ENCODE assay signal across 1 fruit fly cellular context in genomic region chr3L:21285639-21286338, dm6.
TF ChIP-seq lines count a peak whose summit lies in the region.

CG12974 (minus strand) TSS chr3L:21285962.
pzg (plus strand) TSS chr3L:21286099.

TF ChIP-seq in whole organism, embryonic, 481 proteins besides CTCF, POLR2A, EP300 and RAD21 (continued from another document):
- TF ChIP-seq dm (GFP tag; optimal IDR thresholded peaks at IDR 0.05; lab: Kevin White, UChicago) (peak; percentile 84), dysf (GFP tag; IDR thresholded peaks at IDR 0.05; lab: Robert Waterston, UW) (peak; percentile 93), dmrt11E (tag; optimal IDR thresholded peaks at IDR 0.05; lab: Kevin White, UChicago) (peak; percentile 95), slbo (GFP tag; IDR thresholded peaks at IDR 0.05; lab: Robert Waterston, UW) (peak; percentile 88), tap (tag; optimal IDR thresholded peaks at IDR 0.05; lab: Kevin White, UChicago) (no peak), CG7556 (GFP tag; optimal IDR thresholded peaks at IDR 0.05; lab: Kevin White, UChicago) (peak; percentile 61), tna (GFP tag; IDR thresholded peaks at IDR 0.05; lab: Robert Waterston, UW; ENCODE audit: partially characterized antibody) (no peak; the same call in 1 of the 2 replicates), CG15601 (tag; optimal IDR thresholded peaks at IDR 0.05; lab: Kevin White, UChicago) (peak; percentile 87), abd-A (tag; optimal IDR thresholded peaks at IDR 0.05; lab: Kevin White, UChicago) (peak; percentile 63), CG11723 (GFP tag; optimal IDR thresholded peaks at IDR 0.05; lab: Kevin White, UChicago) (peak; percentile 8), nmo (GFP tag; optimal IDR thresholded peaks at IDR 0.05; lab: Kevin White, UChicago) (peak; percentile 94), NC2β (GFP tag; optimal IDR thresholded peaks at IDR 0.05; lab: Kevin White, UChicago) (peak; percentile 80), stwl (tag; optimal IDR thresholded peaks at IDR 0.05; lab: Kevin White, UChicago) (peak; percentile 61), CG8281 (tag; optimal IDR thresholded peaks at IDR 0.05; lab: Kevin White, UChicago) (no peak), CG14667 (GFP tag; IDR thresholded peaks at IDR 0.05; lab: Robert Waterston, UW) (no peak), CG11247 (GFP tag; IDR thresholded peaks at IDR 0.05; lab: Robert Waterston, UW) (peak; percentile 73), Xrp1 (GFP tag; IDR thresholded peaks at IDR 0.05; lab: Robert Waterston, UW) (peak; percentile 86), CG32767 (GFP tag; IDR thresholded peaks at IDR 0.05; lab: Robert Waterston, UW) (peak; percentile 48; the same call in 1 of the 2 replicates), slou (GFP tag; optimal IDR thresholded peaks at IDR 0.05; lab: Kevin White, UChicago) (peak; percentile 46), mirr (GFP tag; optimal IDR thresholded peaks at IDR 0.05; lab: Kevin White, UChicago) (no peak), CG3163 (GFP tag; optimal IDR thresholded peaks at IDR 0.05; lab: Kevin White, UChicago) (peak; percentile 64), z (GFP tag; IDR thresholded peaks at IDR 0.05; lab: Robert Waterston, UW) (no peak), org-1 (GFP tag; optimal IDR thresholded peaks at IDR 0.05; lab: Kevin White, UChicago) (peak; percentile 21), dimm (GFP tag; IDR thresholded peaks at IDR 0.05; lab: Robert Waterston, UW) (peak; percentile 44; the same call in 1 of the 2 replicates), CG12104 (GFP tag; optimal IDR thresholded peaks at IDR 0.05; lab: Kevin White, UChicago) (peak; percentile 80), psq (GFP tag; optimal IDR thresholded peaks at IDR 0.05; lab: Kevin White, UChicago) (no peak), CG6175 (GFP tag; IDR thresholded peaks at IDR 0.05; lab: Robert Waterston, UW) (0 out of 3 replicates have a peak, but pooled peaks have one; percentile 6), exex (tag; optimal IDR thresholded peaks at IDR 0.05; lab: Kevin White, UChicago) (no peak), Atf-2 (GFP tag; optimal IDR thresholded peaks at IDR 0.05; lab: Kevin White, UChicago) (peak; percentile 51), CG6254 (GFP tag; optimal IDR thresholded peaks at IDR 0.05; lab: Kevin White, UChicago) (no peak), CG1233 (GFP tag; optimal IDR thresholded peaks at IDR 0.05; lab: Kevin White, UChicago) (peak; percentile 74), Dp (GFP tag; optimal IDR thresholded peaks at IDR 0.05; lab: Kevin White, UChicago) (peak; percentile 89), CG42726 (GFP tag; IDR thresholded peaks at IDR 0.05; lab: Robert Waterston, UW; ENCODE audit: partially characterized antibody) (peak; percentile 45; the same call in 1 of the 2 replicates), CG10431 (GFP tag; optimal IDR thresholded peaks at IDR 0.05; lab: Kevin White, UChicago) (peak; percentile 63), CG13775 (GFP tag; optimal IDR thresholded peaks at IDR 0.05; lab: Kevin White, UChicago) (peak; percentile 94), Scr (GFP tag; IDR thresholded peaks at IDR 0.05; lab: Robert Waterston, UW; ENCODE audit: partially characterized antibody) (peak; percentile 64), gcm (GFP tag; optimal IDR thresholded peaks at IDR 0.05; lab: Kevin White, UChicago) (no peak), cas (GFP tag; IDR thresholded peaks at IDR 0.05; lab: Robert Waterston, UW) (peak; percentile 36; the same call in 1 of the 2 replicates), CG17829 (tag; optimal IDR thresholded peaks at IDR 0.05; lab: Kevin White, UChicago) (peak; percentile 84), CG1647 (GFP tag; optimal IDR thresholded peaks at IDR 0.05; lab: Kevin White, UChicago) (peak; percentile 78), h (optimal IDR thresholded peaks at IDR 0.05; lab: Kevin White, UChicago) (no peak), CG10959 (GFP tag; IDR thresholded peaks at IDR 0.05; lab: Robert Waterston, UW) (peak; percentile 88), Hmx (GFP tag; optimal IDR thresholded peaks at IDR 0.05; lab: Kevin White, UChicago) (no peak), kah (GFP tag; optimal IDR thresholded peaks at IDR 0.05; lab: Kevin White, UChicago) (peak; percentile 38), pb (GFP tag; optimal IDR thresholded peaks at IDR 0.05; lab: Kevin White, UChicago) (peak; percentile 39), tx (GFP tag; optimal IDR thresholded peaks at IDR 0.05; lab: Kevin White, UChicago) (peak; percentile 69), CG10147 (GFP tag; optimal IDR thresholded peaks at IDR 0.05; lab: Kevin White, UChicago) (peak; percentile 81), Lpt (GFP tag; optimal IDR thresholded peaks at IDR 0.05; lab: Kevin White, UChicago) (no peak), Nf-YC (tag; optimal IDR thresholded peaks at IDR 0.05; lab: Kevin White, UChicago) (peak; percentile 74), CG7745 (tag; optimal IDR thresholded peaks at IDR 0.05; lab: Kevin White, UChicago) (no peak), CG31441 (GFP tag; IDR thresholded peaks at IDR 0.05; lab: Robert Waterston, UW) (peak; percentile 71; the same call in 1 of the 2 replicates), Atf3 (GFP tag; optimal IDR thresholded peaks at IDR 0.05; lab: Kevin White, UChicago) (peak; percentile 55), crc (GFP tag; optimal IDR thresholded peaks at IDR 0.05; lab: Kevin White, UChicago) (no peak), gem (tag; optimal IDR thresholded peaks at IDR 0.05; lab: Kevin White, UChicago) (peak; percentile 96), MTF-1 (GFP tag; optimal IDR thresholded peaks at IDR 0.05; lab: Kevin White, UChicago; ENCODE audit: borderline replicate concordance) (peak; percentile 35), CG2875 (GFP tag; optimal IDR thresholded peaks at IDR 0.05; lab: Kevin White, UChicago) (peak; percentile 49), dpn (GFP tag; optimal IDR thresholded peaks at IDR 0.05; lab: Kevin White, UChicago) (peak; percentile 34 to 65), en (GFP tag; optimal IDR thresholded peaks at IDR 0.05; lab: Kevin White, UChicago) (peak; percentile 52), pho (GFP tag; optimal IDR thresholded peaks at IDR 0.05; lab: Kevin White, UChicago) (peak; percentile 89), stc (GFP tag; IDR thresholded peaks at IDR 0.05; lab: Robert Waterston, UW) (peak; percentile 62; the same call in 1 of the 2 replicates), ato (GFP tag; IDR thresholded peaks at IDR 0.05; lab: Robert Waterston, UW; ENCODE audit: partially characterized antibody) (peak; percentile 67; the same call in 1 of the 2 replicates), Dref (GFP tag; IDR thresholded peaks at IDR 0.05; lab: Robert Waterston, UW) (peak; percentile 40), p53 (GFP tag; optimal IDR thresholded peaks at IDR 0.05; lab: Kevin White, UChicago) (no peak), Pdp1 (GFP tag; optimal IDR thresholded peaks at IDR 0.05; lab: Kevin White, UChicago) (peak; percentile 61 to 72), dati (GFP tag; IDR thresholded peaks at IDR 0.05; lab: Robert Waterston, UW) (peak; percentile 40; the same call in 1 of the 2 replicates), Dbx (GFP tag; IDR thresholded peaks at IDR 0.05; lab: Robert Waterston, UW) (peak; percentile 91), zf30C (GFP tag; optimal IDR thresholded peaks at IDR 0.05; lab: Kevin White, UChicago) (no peak), Blimp-1 (GFP tag; optimal IDR thresholded peaks at IDR 0.05; lab: Kevin White, UChicago) (peak; percentile 85), CG11093 (GFP tag; IDR thresholded peaks at IDR 0.05; lab: Robert Waterston, UW) (peak; percentile 71; the same call in 2 of the 3 replicates), ERR (GFP tag; optimal IDR thresholded peaks at IDR 0.05; lab: Kevin White, UChicago) (peak; percentile 79), croc (GFP tag; conservative IDR thresholded peaks at IDR 0.05; lab: Robert Waterston, UW) (peak; percentile 91), CG10267 (tag; optimal IDR thresholded peaks at IDR 0.05; lab: Kevin White, UChicago) (peak; percentile 76), jing (GFP tag; optimal IDR thresholded peaks at IDR 0.05; lab: Kevin White, UChicago) (peak; percentile 69), CG3726 (GFP tag; IDR thresholded peaks at IDR 0.05; lab: Robert Waterston, UW) (peak; percentile 61; the same call in 1 of the 3 replicates), gsb-n (tag; optimal IDR thresholded peaks at IDR 0.05; lab: Kevin White, UChicago) (peak; percentile 54), inv (GFP tag; IDR thresholded peaks at IDR 0.05; lab: Robert Waterston, UW; ENCODE audit: partially characterized antibody) (peak; percentile 85), CrebB (tag; optimal IDR thresholded peaks at IDR 0.05; lab: Kevin White, UChicago) (peak; percentile 44), sna (GFP tag; IDR thresholded peaks at IDR 0.05; lab: Robert Waterston, UW; ENCODE audit: partially characterized antibody) (peak; percentile 72), pan (optimal IDR thresholded peaks at IDR 0.05; lab: Kevin White, UChicago) (no peak), pan (GFP tag; optimal IDR thresholded peaks at IDR 0.05 in 1 of 2, IDR thresholded peaks at IDR 0.05 in 1 of 2) (peak in 1 of 2 experiments; percentile 79), CG7357 (GFP tag; IDR thresholded peaks at IDR 0.05; lab: Robert Waterston, UW) (peak; percentile 72; the same call in 2 of the 3 replicates), E2f1 (GFP tag; IDR thresholded peaks at IDR 0.05; lab: Robert Waterston, UW) (peak; percentile 82), sisA (GFP tag; IDR thresholded peaks at IDR 0.05; lab: Robert Waterston, UW) (peak; percentile 95), CG10209 (GFP tag; optimal IDR thresholded peaks at IDR 0.05; lab: Kevin White, UChicago) (peak; percentile 77), Dll (GFP tag; IDR thresholded peaks at IDR 0.05; lab: Robert Waterston, UW; ENCODE audit: partially characterized antibody) (peak; percentile 69; the same call in 3 of the 4 replicates), Meics (GFP tag; optimal IDR thresholded peaks at IDR 0.05; lab: Kevin White, UChicago) (peak; percentile 84), CG1603 (tag; optimal IDR thresholded peaks at IDR 0.05; lab: Kevin White, UChicago) (peak; percentile 97), Chrac-16 (GFP tag; optimal IDR thresholded peaks at IDR 0.05; lab: Kevin White, UChicago) (peak; percentile 73), bbx (GFP tag; IDR thresholded peaks at IDR 0.05; lab: Robert Waterston, UW; ENCODE audit: partially characterized antibody) (peak; percentile 60; the same call in 1 of the 2 replicates), Awh (GFP tag; IDR thresholded peaks at IDR 0.05; lab: Robert Waterston, UW) (peak; percentile 21; the same call in 1 of the 2 replicates), CG8478 (optimal IDR thresholded peaks at IDR 0.05; lab: Kevin White, UChicago) (peak; percentile 94), Ssrp (tag; optimal IDR thresholded peaks at IDR 0.05; lab: Kevin White, UChicago) (peak; percentile 90), CG10654 (GFP tag; optimal IDR thresholded peaks at IDR 0.05; lab: Kevin White, UChicago) (peak; percentile 67), caup (GFP tag; optimal IDR thresholded peaks at IDR 0.05; lab: Kevin White, UChicago; ENCODE audit: severe bottlenecking) (peak; percentile 73), CG17359 (tag; optimal IDR thresholded peaks at IDR 0.05; lab: Kevin White, UChicago) (peak; percentile 54), Atf6 (GFP tag; IDR thresholded peaks at IDR 0.05; lab: Robert Waterston, UW) (peak; percentile 82), rib (GFP tag; IDR thresholded peaks at IDR 0.05; lab: Robert Waterston, UW) (no peak; the same call in 1 of the 2 replicates), Taf1 (GFP tag; IDR thresholded peaks at IDR 0.05; lab: Robert Waterston, UW) (0 out of 2 replicates have a peak, but pooled peaks have one; percentile 14), CG17385 (GFP tag; optimal IDR thresholded peaks at IDR 0.05; lab: Kevin White, UChicago) (peak; percentile 19), salm (tag; optimal IDR thresholded peaks at IDR 0.05; lab: Kevin White, UChicago) (peak; percentile 15), Tbp (GFP tag; optimal IDR thresholded peaks at IDR 0.05; lab: Kevin White, UChicago) (no peak), CG10462 (GFP tag; optimal IDR thresholded peaks at IDR 0.05; lab: Kevin White, UChicago) (no peak), CG11085 (GFP tag; IDR thresholded peaks at IDR 0.05; lab: Robert Waterston, UW) (peak; percentile 59; the same call in 1 of the 2 replicates), Sry-δ (GFP tag; optimal IDR thresholded peaks at IDR 0.05; lab: Kevin White, UChicago) (peak; percentile 72), CG10565 (GFP tag; optimal IDR thresholded peaks at IDR 0.05; lab: Kevin White, UChicago) (no peak), Oli (tag; optimal IDR thresholded peaks at IDR 0.05; lab: Kevin White, UChicago) (peak; percentile 42), CG7928 (GFP tag; optimal IDR thresholded peaks at IDR 0.05; lab: Kevin White, UChicago) (peak; percentile 69), dan (GFP tag; IDR thresholded peaks at IDR 0.05; lab: Robert Waterston, UW) (peak; percentile 66; the same call in 1 of the 2 replicates), fru (optimal IDR thresholded peaks at IDR 0.05; lab: Kevin White, UChicago) (no peak), CG8388 (GFP tag; optimal IDR thresholded peaks at IDR 0.05; lab: Kevin White, UChicago) (peak; percentile 3), eve (GFP tag; optimal IDR thresholded peaks at IDR 0.05; lab: Kevin White, UChicago) (no peak), B-H2 (GFP tag; optimal IDR thresholded peaks at IDR 0.05; lab: Kevin White, UChicago) (peak; percentile 81), CG8359 (GFP tag; optimal IDR thresholded peaks at IDR 0.05; lab: Kevin White, UChicago; ENCODE audit: borderline replicate concordance) (no peak), Ada2b (GFP tag; IDR thresholded peaks at IDR 0.05; lab: Robert Waterston, UW) (peak; percentile 78), CG6689 (GFP tag; IDR thresholded peaks at IDR 0.05; lab: Robert Waterston, UW) (peak; percentile 59), D19B (GFP tag; optimal IDR thresholded peaks at IDR 0.05; lab: Kevin White, UChicago) (peak; percentile 42), usp (GFP tag; optimal IDR thresholded peaks at IDR 0.05; lab: Kevin White, UChicago) (no peak), CG12219 (GFP tag; optimal IDR thresholded peaks at IDR 0.05; lab: Kevin White, UChicago) (peak; percentile 19), CG5953 (GFP tag; IDR thresholded peaks at IDR 0.05; lab: Robert Waterston, UW) (peak; percentile 65; the same call in 1 of the 2 replicates)
